Worm (Caenorhabditis elegans) whole organism, late embryonic: ENCODE data around the gene srz-102.

Experiments
- ama-1 ChIP-seq: fragments of 150-350 bp; optimal IDR thresholded peaks from 2 replicates; lab custom pipeline; 2014
- ceh-2 ChIP-seq: sonication (generic microtip); optimal IDR thresholded peaks from 2 replicates; lab custom pipeline; 2016; ENCODE audit warnings: missing genotype, missing genetic modification characterization, missing compliant biosample characterization
- ceh-6 ChIP-seq: fragments of 200-800 bp; sonication (Bioruptor generic); optimal IDR thresholded peaks from 2 replicates; lab custom pipeline; 2018; ENCODE audit warnings: mild to moderate bottlenecking, missing genetic modification characterization, missing compliant biosample characterization
- dve-1 ChIP-seq: sonication (generic microtip); optimal IDR thresholded peaks from 2 replicates; lab custom pipeline; 2017; ENCODE audit warnings: antibody characterized with exemption, mild to moderate bottlenecking, missing genetic modification characterization, missing compliant biosample characterization
- elt-2 ChIP-seq: sonication (generic microtip); optimal IDR thresholded peaks from 2 replicates; lab custom pipeline; 2016; ENCODE audit warnings: missing genetic modification reagents, missing genetic modification characterization, missing compliant biosample characterization
- hlh-13 ChIP-seq: fragments of 200-800 bp; sonication (Bioruptor generic); optimal IDR thresholded peaks from 2 replicates; lab custom pipeline; 2018; ENCODE audit warnings: mild to moderate bottlenecking, missing genetic modification characterization, missing compliant biosample characterization
- hlh-6 ChIP-seq: sonication (generic microtip); optimal IDR thresholded peaks from 2 replicates; lab custom pipeline; 2016; ENCODE audit warnings: missing genotype, missing genetic modification characterization, missing compliant biosample characterization
- hlh-8 ChIP-seq: sonication (generic microtip); optimal IDR thresholded peaks from 2 replicates; lab custom pipeline; 2016; ENCODE audit warnings: missing genotype, missing genetic modification characterization, missing compliant biosample characterization
- mec-3 ChIP-seq: sonication (generic microtip); optimal IDR thresholded peaks from 2 replicates; lab custom pipeline; 2016; ENCODE audit warnings: borderline replicate concordance, missing genetic modification characterization, missing compliant biosample characterization
- nhr-11 ChIP-seq: fragments of 150-350 bp; optimal IDR thresholded peaks from 2 replicates; lab custom pipeline; 2014; ENCODE audit warnings: missing biosample characterization, missing genetic modification characterization
- ref-2 ChIP-seq: sonication (generic microtip); optimal IDR thresholded peaks from 2 replicates; lab custom pipeline; 2016; ENCODE audit warnings: missing genetic modification characterization, missing compliant biosample characterization
- ttx-3 ChIP-seq: sonication (generic microtip); optimal IDR thresholded peaks from 2 replicates; lab custom pipeline; 2016; ENCODE audit warnings: missing genetic modification reagents, missing genetic modification characterization, missing compliant biosample characterization
- unc-3 ChIP-seq, 2 experiments: fragments of 200-800 bp in 1 of 2; sonication (Bioruptor generic) in 1 of 2; sonication (generic microtip) in 1 of 2; conservative IDR thresholded peaks in 1 of 2; optimal IDR thresholded peaks in 1 of 2; 2 replicates each; pipeline versions ENCODE4 v1.3.6 to Lab custom; 2016 to 2022; ENCODE audit warnings: missing compliant biosample characterization in 2 of 2, missing genetic modification characterization in 2 of 2, missing genetic modification reagents in 1 of 2
- unc-42 ChIP-seq: sonication (generic microtip); optimal IDR thresholded peaks from 2 replicates; lab custom pipeline; 2016; ENCODE audit warnings: missing genotype, missing genetic modification characterization, missing compliant biosample characterization

DNA sequence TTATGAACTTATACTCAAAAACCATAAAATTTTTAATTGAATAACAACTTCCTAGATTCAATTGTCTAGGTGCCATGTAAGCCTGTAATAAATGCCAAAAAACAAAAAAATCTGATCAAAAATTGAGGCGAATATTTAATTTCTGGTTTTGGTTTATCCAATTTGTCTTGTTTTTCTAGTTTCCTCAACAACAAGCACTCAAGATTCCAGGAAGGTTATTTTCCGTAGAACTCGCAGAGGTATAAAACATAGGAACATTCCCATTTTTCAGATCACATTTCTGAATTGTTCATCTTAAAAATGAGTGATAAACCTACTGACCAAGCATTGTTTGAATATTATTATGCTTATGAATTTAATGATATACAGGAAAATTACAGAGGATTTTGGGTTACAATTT lies 9.9 kb downstream of the srz-102 start, which contains the start of gene srw-41:
- TF ChIP-seq unc-3 (GFP tag; conservative IDR thresholded peaks at IDR 0.05; lab: Robert Waterston, UW) (no peak), unc-3 (tag; optimal IDR thresholded peaks at IDR 0.05; lab: Kevin White, UChicago) (no peak), ceh-2 (tag; lab: Kevin White, UChicago) (no peak), hlh-13 (no peak), elt-2 (tag; lab: Kevin White, UChicago) (no peak), unc-42 (tag; lab: Kevin White, UChicago) (no peak), ref-2 (tag; lab: Kevin White, UChicago) (no peak), mec-3 (tag; lab: Kevin White, UChicago) (no peak), ttx-3 (tag; lab: Kevin White, UChicago) (no peak), ama-1 (no peak), ceh-6 (no peak), hlh-8 (tag; lab: Kevin White, UChicago) (no peak), dve-1 (tag; lab: Kevin White, UChicago) (no peak), hlh-6 (tag; lab: Kevin White, UChicago) (no peak), nhr-11 (tag; lab: Kevin White, UChicago) (no peak)
